Fruit fly (Drosophila melanogaster): Measurements from ENCODE around the gene CG32432.
A peak's percentile ranks its signal among the peaks of the same experiment; 100 is the strongest.

CG32432 gene

dm6 chr3L:20917025-20917691 lies 32.2 kb upstream of the CG32432 start (continued):
- TF ChIP-seq CG4318 (GFP tag; optimal IDR thresholded peaks at IDR 0.05) (no peak), fd85E (GFP tag; optimal IDR thresholded peaks at IDR 0.05) (no peak), dsx (GFP tag; optimal IDR thresholded peaks at IDR 0.05; ENCODE audit: poor library complexity, severe bottlenecking) (peak; percentile 15), Eip93F (GFP tag; optimal IDR thresholded peaks at IDR 0.05) (no peak), ss (GFP tag; optimal IDR thresholded peaks at IDR 0.05) (peak in 1 of 2 experiments; percentile 5), dac (GFP tag; optimal IDR thresholded peaks at IDR 0.05) (no peak), Eip78C (GFP tag) (peak; percentile 83), OdsH (GFP tag; optimal IDR thresholded peaks at IDR 0.05) (no peak), Sox14 (GFP tag; optimal IDR thresholded peaks at IDR 0.05) (no peak), CG11762 (GFP tag; optimal IDR thresholded peaks at IDR 0.05; ENCODE audit: insufficient read depth) (no peak), svp (GFP tag) (peak; percentile 65), esn (GFP tag; optimal IDR thresholded peaks at IDR 0.05) (peak; percentile 58), CG8319 (GFP tag; optimal IDR thresholded peaks at IDR 0.05) (no peak), Lpt (GFP tag; optimal IDR thresholded peaks at IDR 0.05) (no peak), CG6792 (GFP tag; optimal IDR thresholded peaks at IDR 0.05) (no peak), pdm3 (GFP tag; optimal IDR thresholded peaks at IDR 0.05) (peak; percentile 10), lz (GFP tag; optimal IDR thresholded peaks at IDR 0.05) (peak; percentile 26), CG9139 (GFP tag; optimal IDR thresholded peaks at IDR 0.05) (no peak), Ets21C (GFP tag; optimal IDR thresholded peaks at IDR 0.05) (no peak), Gug (GFP tag; IDR thresholded peaks at IDR 0.05) (no peak), Eip75B (GFP tag; optimal IDR thresholded peaks at IDR 0.05) (no peak), CG10631 (GFP tag; optimal IDR thresholded peaks at IDR 0.05) (no peak), CG6854 (GFP tag; optimal IDR thresholded peaks at IDR 0.05) (no peak), CG32006 (GFP tag; optimal IDR thresholded peaks at IDR 0.05) (no peak), cyc (GFP tag; optimal IDR thresholded peaks at IDR 0.05) (peak; percentile 32), Hr39 (GFP tag; optimal IDR thresholded peaks at IDR 0.05) (peak; percentile 24), CG3919 (GFP tag; optimal IDR thresholded peaks at IDR 0.05) (no peak)

dm6 chr3L:20915111-20915510 lies 30.1 kb upstream of the CG32432 start:
- TF ChIP-seq Sox102F (GFP tag; optimal IDR thresholded peaks at IDR 0.05), result no peak
- peak; percentile 15 for TF ChIP-seq svp (GFP tag)
- TF ChIP-seq ss (GFP tag; optimal IDR thresholded peaks at IDR 0.05), result no peak

- TF ChIP-seq CG11902 (GFP tag; optimal IDR thresholded peaks at IDR 0.05) (no peak), CG3032 (tag; optimal IDR thresholded peaks at IDR 0.05) (peak; percentile 69), Sox15 (GFP tag; optimal IDR thresholded peaks at IDR 0.05) (no peak), dac (GFP tag; optimal IDR thresholded peaks at IDR 0.05) (peak; percentile 17), CG8319 (GFP tag; optimal IDR thresholded peaks at IDR 0.05) (no peak), achi (GFP tag; optimal IDR thresholded peaks at IDR 0.05) (peak; percentile 67), Eip78C (GFP tag) (peak; percentile 14), Smox (GFP tag; optimal IDR thresholded peaks at IDR 0.05) (no peak), eg (GFP tag; IDR thresholded peaks at IDR 0.05) (peak; percentile 47; the same call in 2 of the 3 replicates), lz (GFP tag; optimal IDR thresholded peaks at IDR 0.05) (no peak), Eip93F (GFP tag; optimal IDR thresholded peaks at IDR 0.05) (no peak), acj6 (GFP tag; optimal IDR thresholded peaks at IDR 0.05) (no peak), CG16779 (tag; optimal IDR thresholded peaks at IDR 0.05) (peak; percentile 44), vri (GFP tag; optimal IDR thresholded peaks at IDR 0.05) (no peak), Hr4 (GFP tag; optimal IDR thresholded peaks at IDR 0.05) (peak; percentile 29), cyc (GFP tag; optimal IDR thresholded peaks at IDR 0.05) (no peak), CG1621 (tag; optimal IDR thresholded peaks at IDR 0.05) (no peak), CG11294 (GFP tag; IDR thresholded peaks at IDR 0.05) (no peak), CG6792 (GFP tag; optimal IDR thresholded peaks at IDR 0.05) (no peak), CG7368 (GFP tag; optimal IDR thresholded peaks at IDR 0.05) (no peak), CG11762 (GFP tag; optimal IDR thresholded peaks at IDR 0.05; ENCODE audit: insufficient read depth) (no peak), Ets21C (GFP tag; optimal IDR thresholded peaks at IDR 0.05) (no peak), CG9139 (GFP tag; optimal IDR thresholded peaks at IDR 0.05) (no peak), CG4318 (GFP tag; optimal IDR thresholded peaks at IDR 0.05) (peak; percentile 72), topi (GFP tag; optimal IDR thresholded peaks at IDR 0.05) (no peak), dsx (GFP tag; optimal IDR thresholded peaks at IDR 0.05; ENCODE audit: poor library complexity, severe bottlenecking) (peak; percentile 27), CG10669 (GFP tag; optimal IDR thresholded peaks at IDR 0.05) (peak; percentile 11), CG6808 (GFP tag; optimal IDR thresholded peaks at IDR 0.05) (peak; percentile 23), OdsH (GFP tag; optimal IDR thresholded peaks at IDR 0.05) (peak; percentile 25), pdm3 (GFP tag; optimal IDR thresholded peaks at IDR 0.05) (no peak), esn (GFP tag; optimal IDR thresholded peaks at IDR 0.05) (no peak), CG8632 (GFP tag; optimal IDR thresholded peaks at IDR 0.05) (peak; percentile 3), Blimp-1 (GFP tag; optimal IDR thresholded peaks at IDR 0.05) (no peak)
Observed at dm6 chr3L:20914375-20914774, 29.4 kb upstream of the CG32432 start.

Data from whole organism, prepupa.